Worm (Caenorhabditis elegans) whole organism, mixed stage, embryonic: ENCODE data around the gene srv-8.

Source experiments
- ces-1 ChIP-seq: fragments of 150-350 bp; optimal IDR thresholded peaks from 2 replicates; lab custom pipeline; 2014; ENCODE audit warnings: missing biosample characterization, missing genetic modification reagents, missing genetic modification characterization
- lin-32 ChIP-seq: fragments of 200-800 bp; sonication (Bioruptor generic); optimal IDR thresholded peaks from 2 replicates; lab custom pipeline; 2018; ENCODE audit warnings: mild to moderate bottlenecking, missing genetic modification characterization, missing compliant biosample characterization
- lsy-2 ChIP-seq: fragments of 150-350 bp; optimal IDR thresholded peaks from 2 replicates; lab custom pipeline; 2014; ENCODE audit warnings: missing biosample characterization, missing genetic modification characterization
- mls-2 ChIP-seq: sonication (generic microtip); optimal IDR thresholded peaks from 2 replicates; lab custom pipeline; 2016; ENCODE audit warnings: mild to moderate bottlenecking, missing genetic modification characterization, moderate library complexity, missing compliant biosample characterization
- nhr-237 ChIP-seq: fragments of 150-350 bp; optimal IDR thresholded peaks from 2 replicates; lab custom pipeline; 2014; ENCODE audit warnings: missing biosample characterization, missing genetic modification characterization
- pha-4 ChIP-seq: fragments of 150-350 bp; optimal IDR thresholded peaks from 2 replicates; lab custom pipeline; 2018; ENCODE audit warnings: missing biosample characterization, missing genetic modification reagents, missing genetic modification characterization
- sem-2 ChIP-seq: fragments of 200-800 bp; sonication (Bioruptor generic); optimal IDR thresholded peaks from 2 replicates; lab custom pipeline; 2018; ENCODE audit warnings: mild to moderate bottlenecking, missing genetic modification characterization, missing compliant biosample characterization
- unc-39 ChIP-seq: fragments of 150-350 bp; optimal IDR thresholded peaks from 2 replicates; lab custom pipeline; 2014; ENCODE audit warnings: missing biosample characterization, missing genetic modification characterization
- unc-62 ChIP-seq: fragments of 150-350 bp; optimal IDR thresholded peaks from 2 replicates; lab custom pipeline; 2014; ENCODE audit warnings: missing biosample characterization, missing genetic modification reagents, missing genetic modification characterization

ce11 chrV:13416076-13416475 is 4.5 kb downstream of the srv-8 start:
- TF ChIP-seq unc-62 (GFP tag; lab: Kevin White, UChicago) (no peak), ces-1 (GFP tag; lab: Kevin White, UChicago) (no peak), lin-32 (no peak), pha-4 (tag; lab: Kevin White, UChicago) (no peak), unc-39 (tag; lab: Kevin White, UChicago) (no peak), lsy-2 (tag; lab: Kevin White, UChicago) (no peak), sem-2 (no peak), mls-2 (tag; lab: Kevin White, UChicago) (no peak), nhr-237 (tag; lab: Kevin White, UChicago) (no peak)
